Fruit fly (Drosophila melanogaster): ENCODE results near the gene ImpE2.

ImpE2 gene

DNA sequence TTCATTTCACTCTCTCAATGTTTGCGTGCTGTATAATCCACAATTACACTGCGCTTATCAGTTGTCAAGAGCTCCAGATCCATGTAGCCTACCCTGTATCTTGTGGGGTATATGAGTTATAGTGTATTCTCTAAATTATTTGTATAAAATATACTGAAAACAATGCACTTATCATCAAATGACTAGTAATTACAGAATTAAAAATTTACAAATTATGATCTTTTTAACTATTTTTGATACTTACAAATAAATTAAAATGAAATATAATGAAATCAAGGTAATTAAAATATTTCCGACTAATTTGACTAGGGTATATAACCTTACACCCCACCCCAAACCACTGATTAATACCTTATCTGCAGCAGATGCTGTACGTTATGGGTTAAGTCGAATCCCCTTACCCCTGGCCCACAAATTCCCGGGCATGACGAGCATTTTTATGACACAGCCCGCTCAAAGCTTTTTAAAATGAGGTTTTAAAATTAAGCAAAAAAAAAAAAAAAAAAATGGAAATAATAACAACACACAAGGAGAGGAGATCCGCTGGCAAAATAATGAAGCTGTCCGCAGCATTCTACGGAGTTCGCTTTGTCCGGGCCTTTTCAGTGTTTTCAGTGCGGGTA lies 27.3 kb downstream of the ImpE2 start:
- TF ChIP-seq gl (tag; optimal IDR thresholded peaks at IDR 0.05) (no peak), CG15710 (tag; optimal IDR thresholded peaks at IDR 0.05) (peak; percentile 39), Ets98B (GFP tag; IDR thresholded peaks at IDR 0.05) (0 out of 2 replicates have a peak, but pooled peaks have one; percentile 5), CG14655 (GFP tag; optimal IDR thresholded peaks at IDR 0.05) (peak; percentile 21), Snoo (tag; optimal IDR thresholded peaks at IDR 0.05) (peak; percentile 13), CG12605 (GFP tag; IDR thresholded peaks at IDR 0.05) (0 out of 2 replicates have a peak, but pooled peaks have one; percentile 21), CG4496 (GFP tag; IDR thresholded peaks at IDR 0.05) (0 out of 3 replicates have a peak, but pooled peaks have one; percentile 11), CG8159 (tag; optimal IDR thresholded peaks at IDR 0.05) (peak; percentile 47), fd96Ca (GFP tag; IDR thresholded peaks at IDR 0.05) (peak; percentile 45; the same call in 1 of the 3 replicates), Pif1A (GFP tag; optimal IDR thresholded peaks at IDR 0.05) (no peak)

DNA sequence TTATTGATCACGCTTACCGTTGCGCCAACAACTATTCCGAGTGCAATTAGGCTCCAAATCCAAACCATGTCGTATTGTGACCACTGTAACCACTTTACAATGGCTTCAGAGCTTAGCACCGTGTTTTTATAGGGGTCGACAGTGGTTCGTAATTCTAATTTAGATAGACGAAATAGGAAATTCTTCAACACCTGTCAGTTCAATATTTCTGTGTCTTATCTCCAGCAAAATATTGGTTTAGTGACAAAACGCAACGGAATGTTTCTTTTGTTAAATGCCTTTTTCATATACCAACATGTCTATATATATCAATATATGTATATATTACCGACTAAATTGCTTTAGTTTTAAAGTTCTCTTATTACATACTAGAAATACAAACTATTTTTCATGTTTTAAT lies 27.9 kb downstream of the ImpE2 start, which contains the start of gene CG43074:
Gene CG43074, minus strand, starts transcription at position 101 of the 400 bp plus-strand sequence.
- no peak for TF ChIP-seq gl (tag; optimal IDR thresholded peaks at IDR 0.05)
- TF ChIP-seq CG34367 (tag; optimal IDR thresholded peaks at IDR 0.05), result no peak
- TF ChIP-seq Pif1A (GFP tag; optimal IDR thresholded peaks at IDR 0.05), result no peak
- no peak for TF ChIP-seq CG12605 (GFP tag; IDR thresholded peaks at IDR 0.05)
- no peak for TF ChIP-seq CG14655 (GFP tag; optimal IDR thresholded peaks at IDR 0.05)
- no peak for TF ChIP-seq CG8159 (tag; optimal IDR thresholded peaks at IDR 0.05)
- no peak for TF ChIP-seq CG10348 (GFP tag; IDR thresholded peaks at IDR 0.05)
- no peak for TF ChIP-seq CG4496 (GFP tag; IDR thresholded peaks at IDR 0.05)
- no peak for TF ChIP-seq CG15710 (tag; optimal IDR thresholded peaks at IDR 0.05)
- TF ChIP-seq CG32121 (GFP tag; IDR thresholded peaks at IDR 0.05), result no peak
- TF ChIP-seq Ets98B (GFP tag; IDR thresholded peaks at IDR 0.05), result no peak
- no peak for TF ChIP-seq CG9948 (tag; optimal IDR thresholded peaks at IDR 0.05)
- no peak for TF ChIP-seq Snoo (tag; optimal IDR thresholded peaks at IDR 0.05)
- no peak for TF ChIP-seq CG17806 (tag; optimal IDR thresholded peaks at IDR 0.05)
- no peak for TF ChIP-seq Pif1B (GFP tag; optimal IDR thresholded peaks at IDR 0.05)
- TF ChIP-seq D1 (tag; optimal IDR thresholded peaks at IDR 0.05), result no peak
- no peak for TF ChIP-seq CG13204 (GFP tag; optimal IDR thresholded peaks at IDR 0.05)
- no peak for TF ChIP-seq CG8301 (tag; optimal IDR thresholded peaks at IDR 0.05)
- no peak for TF ChIP-seq fd96Ca (GFP tag; IDR thresholded peaks at IDR 0.05)
- TF ChIP-seq rn (GFP tag; IDR thresholded peaks at IDR 0.05), result no peak

DNA sequence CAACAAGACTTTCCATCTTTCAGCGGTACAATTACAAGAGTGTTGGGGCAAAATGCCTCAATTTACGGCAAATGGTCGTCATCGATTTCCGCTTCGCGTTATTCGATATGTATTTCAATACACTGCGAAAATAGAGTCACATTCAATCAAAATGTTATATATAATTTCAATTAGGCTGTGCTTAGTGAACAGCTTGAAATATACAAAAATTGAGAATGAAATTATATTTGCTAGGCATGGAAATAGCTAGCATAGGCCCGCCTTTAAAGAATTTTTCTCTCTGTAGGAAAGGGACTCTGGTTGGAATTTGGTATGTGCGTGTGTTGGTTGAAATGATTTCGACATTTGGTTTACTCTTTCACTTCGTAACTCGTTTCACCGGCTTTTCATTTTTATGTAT lies 32.9 kb downstream of the ImpE2 start:
- TF ChIP-seq CG4496 (GFP tag; IDR thresholded peaks at IDR 0.05), result no peak
- peak; percentile 11 for TF ChIP-seq CG14655 (GFP tag; optimal IDR thresholded peaks at IDR 0.05)
- TF ChIP-seq CG8159 (tag; optimal IDR thresholded peaks at IDR 0.05), result peak; percentile 10
- TF ChIP-seq CG17806 (tag; optimal IDR thresholded peaks at IDR 0.05), result no peak
- TF ChIP-seq fd96Ca (GFP tag; IDR thresholded peaks at IDR 0.05), result no peak
- TF ChIP-seq CG12605 (GFP tag; IDR thresholded peaks at IDR 0.05), result no peak
- TF ChIP-seq gl (tag; optimal IDR thresholded peaks at IDR 0.05), result no peak
- TF ChIP-seq CG8301 (tag; optimal IDR thresholded peaks at IDR 0.05), result no peak
- TF ChIP-seq D1 (tag; optimal IDR thresholded peaks at IDR 0.05), result no peak
- TF ChIP-seq CG9948 (tag; optimal IDR thresholded peaks at IDR 0.05), result no peak
- no peak for TF ChIP-seq CG34367 (tag; optimal IDR thresholded peaks at IDR 0.05)
- TF ChIP-seq CG13204 (GFP tag; optimal IDR thresholded peaks at IDR 0.05), result no peak

DNA sequence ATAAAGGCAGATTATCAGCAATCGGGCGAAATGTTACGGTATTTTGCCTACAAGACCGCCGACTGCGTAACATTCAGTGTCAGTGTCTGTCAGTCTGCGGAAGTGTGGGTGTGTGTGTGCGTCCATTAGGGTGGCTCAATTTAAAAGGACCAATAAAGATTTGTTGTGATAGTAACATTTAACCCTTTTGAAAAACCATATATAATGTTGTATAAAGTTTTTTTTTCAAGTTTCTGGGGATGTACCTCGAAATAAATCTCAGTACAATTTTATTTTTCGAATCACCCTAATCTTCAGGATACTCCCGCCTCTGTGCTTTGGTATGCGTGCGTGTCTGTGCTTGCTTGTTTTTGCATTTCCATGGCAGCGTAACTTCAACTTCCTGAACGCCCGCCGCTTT lies 39.7 kb downstream of the ImpE2 start:
- TF ChIP-seq CG12605 (GFP tag; IDR thresholded peaks at IDR 0.05), result peak; percentile 50; the same call in 1 of the 2 replicates
- TF ChIP-seq Snoo (tag; optimal IDR thresholded peaks at IDR 0.05), result peak; percentile 29
- TF ChIP-seq Pif1B (GFP tag; optimal IDR thresholded peaks at IDR 0.05), result peak; percentile 21
- TF ChIP-seq CG13204 (GFP tag; optimal IDR thresholded peaks at IDR 0.05), result no peak
- no peak for TF ChIP-seq CG8301 (tag; optimal IDR thresholded peaks at IDR 0.05)
- peak; percentile 63 for TF ChIP-seq CG15710 (tag; optimal IDR thresholded peaks at IDR 0.05)
- peak; percentile 52 for TF ChIP-seq Ets98B (GFP tag; IDR thresholded peaks at IDR 0.05)
- no peak for TF ChIP-seq rn (GFP tag; IDR thresholded peaks at IDR 0.05)
- peak; percentile 50 for TF ChIP-seq CG34367 (tag; optimal IDR thresholded peaks at IDR 0.05)
- TF ChIP-seq CG32121 (GFP tag; IDR thresholded peaks at IDR 0.05), result no peak
- peak; percentile 85 for TF ChIP-seq CG8159 (tag; optimal IDR thresholded peaks at IDR 0.05)
- peak; percentile 80 for TF ChIP-seq CG4496 (GFP tag; IDR thresholded peaks at IDR 0.05)
- TF ChIP-seq CG9948 (tag; optimal IDR thresholded peaks at IDR 0.05), result peak; percentile 21
- no peak for TF ChIP-seq D1 (tag; optimal IDR thresholded peaks at IDR 0.05)
- no peak for TF ChIP-seq CG10348 (GFP tag; IDR thresholded peaks at IDR 0.05)
- TF ChIP-seq fd96Ca (GFP tag; IDR thresholded peaks at IDR 0.05), result no peak; the same call in 2 of the 3 replicates
- peak; percentile 56 for TF ChIP-seq CG17806 (tag; optimal IDR thresholded peaks at IDR 0.05)
- no peak for TF ChIP-seq EcR (GFP tag; optimal IDR thresholded peaks at IDR 0.05)
- TF ChIP-seq Pif1A (GFP tag; optimal IDR thresholded peaks at IDR 0.05), result peak; percentile 33
- peak; percentile 22 for TF ChIP-seq gl (tag; optimal IDR thresholded peaks at IDR 0.05)
- no peak for TF ChIP-seq CG14655 (GFP tag; optimal IDR thresholded peaks at IDR 0.05)

DNA sequence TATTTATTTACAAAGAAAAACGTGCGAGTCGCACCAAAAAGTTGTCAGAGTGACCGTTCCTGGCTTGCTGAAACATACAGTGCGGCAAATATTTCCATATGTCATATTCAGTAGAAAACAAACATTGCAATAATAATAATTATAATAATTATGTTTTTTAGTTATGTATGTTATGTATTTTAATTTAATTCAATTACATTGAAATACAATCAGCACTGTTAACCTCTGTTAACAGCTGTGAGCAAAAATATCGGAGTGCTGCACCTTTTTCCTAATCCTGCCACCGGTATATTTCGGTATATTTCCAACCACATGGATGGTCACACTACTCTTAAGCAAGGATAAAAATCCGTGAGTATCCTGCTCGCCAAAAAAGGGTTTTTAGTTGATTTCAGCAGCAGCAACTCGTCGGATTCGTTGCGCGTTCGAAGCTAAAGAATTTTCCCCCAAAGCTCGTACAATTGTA lies 40.4 kb downstream of the ImpE2 start, which contains the start of the genes CG32267 and CG42324:
Gene CG32267, minus strand, starts transcription at position 51 of the 466 bp plus-strand sequence.
Gene CG42324, plus strand, starts transcription at position 385 of the 466 bp plus-strand sequence.
- TF ChIP-seq CG8159 (tag; optimal IDR thresholded peaks at IDR 0.05) (no peak), gl (tag; optimal IDR thresholded peaks at IDR 0.05) (no peak), CG13204 (GFP tag; optimal IDR thresholded peaks at IDR 0.05) (no peak), Pif1B (GFP tag; optimal IDR thresholded peaks at IDR 0.05) (no peak), fd96Ca (GFP tag; IDR thresholded peaks at IDR 0.05) (no peak), Ets98B (GFP tag; IDR thresholded peaks at IDR 0.05) (no peak)

Data from whole organism, pupa.